Worm (Caenorhabditis elegans): Measurements from ENCODE around the gene F19B10.6.

The F19B10.6 gene

ce11 chrII:3663796-3664195 lies at the start of gene F19B10.6:
Gene F19B10.6 (minus strand): TSS chrII:3663896.
- no peak for TF ChIP-seq unc-62 (GFP tag; optimal IDR thresholded peaks at IDR 0.05)

- TF ChIP-seq unc-62 (GFP tag; optimal IDR thresholded peaks at IDR 0.05): no peak
Observed at ce11 chrII:3711047-3711446, 47.4 kb upstream of the F19B10.6 start, which contains the start of gene fbxc-53. Gene fbxc-53 (plus strand): TSS chrII:3711291.

- TF ChIP-seq unc-62 (GFP tag; optimal IDR thresholded peaks at IDR 0.05): no peak
Observed at ce11 chrII:3709255-3709654, 45.6 kb upstream of the F19B10.6 start, which contains the start of gene srx-110. Gene srx-110 (plus strand): TSS chrII:3709555.

DNA sequence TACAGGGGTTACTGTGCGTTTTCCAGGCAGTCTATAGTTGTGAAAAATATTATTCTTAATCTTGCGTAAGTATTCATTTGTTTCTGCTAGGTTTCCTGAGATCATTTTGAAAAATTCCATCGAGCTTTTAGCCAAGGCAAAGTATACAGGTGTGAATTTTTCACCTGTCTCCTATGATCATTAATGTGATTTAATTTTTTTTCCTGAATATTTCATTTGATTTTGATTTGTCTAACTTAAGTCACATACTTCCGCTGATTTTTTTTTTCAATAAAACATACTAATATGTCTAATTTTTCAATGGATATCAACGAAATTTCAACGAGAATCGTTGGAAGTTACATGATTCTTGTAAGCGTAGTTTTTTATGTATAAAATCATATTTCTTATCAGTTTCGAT lies 41.6 kb upstream of the F19B10.6 start, which contains the start of gene srx-108:
Gene srx-108, plus strand, starts transcription at position 301 of the 400 bp plus-strand sequence.
- no peak for TF ChIP-seq unc-62 (GFP tag; optimal IDR thresholded peaks at IDR 0.05)

DNA sequence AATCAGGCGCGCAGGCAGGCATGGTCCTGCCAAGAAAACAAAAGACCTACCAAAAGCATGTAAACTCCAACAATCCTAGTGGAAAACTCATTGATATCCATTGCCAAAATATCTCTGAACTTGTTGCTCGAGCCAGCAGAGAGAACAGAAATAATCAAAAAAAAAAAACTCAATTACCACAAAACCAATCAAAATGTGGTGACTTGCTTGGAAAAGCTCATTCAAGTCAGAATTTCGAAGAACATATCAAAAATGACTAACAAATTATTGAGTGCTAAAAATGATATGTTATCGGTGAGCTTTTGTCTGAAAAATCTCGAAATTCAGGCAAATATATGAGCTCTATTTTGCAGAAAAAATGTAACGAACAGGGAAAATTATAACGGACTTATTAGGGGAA lies 37.6 kb upstream of the F19B10.6 start, which contains the start of gene srx-105:
Gene srx-105, minus strand, starts transcription at position 101 of the 400 bp plus-strand sequence.
- TF ChIP-seq unc-62 (GFP tag; optimal IDR thresholded peaks at IDR 0.05): no peak

DNA sequence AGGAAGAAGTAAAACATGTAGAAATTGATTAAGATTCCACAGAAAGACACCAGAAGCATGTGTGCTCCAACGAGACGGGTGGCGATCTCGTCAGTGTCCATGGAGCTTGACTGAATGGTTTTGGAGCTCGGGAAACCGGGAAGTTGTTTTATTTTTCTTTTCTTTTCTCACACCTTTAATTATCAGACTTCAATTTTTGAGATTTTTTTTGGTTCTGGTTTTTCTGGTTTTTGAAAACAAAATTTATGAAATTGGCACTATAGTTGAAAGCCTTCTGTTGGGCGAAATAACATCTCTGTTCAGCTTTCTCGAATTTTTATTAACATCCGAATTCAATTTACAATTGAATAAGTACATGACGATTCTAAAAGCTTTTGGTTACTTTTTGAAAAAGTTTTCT lies 35.9 kb upstream of the F19B10.6 start, which contains the start of gene srx-104:
Gene srx-104, minus strand, starts transcription at position 101 of the 400 bp plus-strand sequence.
- TF ChIP-seq unc-62 (GFP tag; optimal IDR thresholded peaks at IDR 0.05): no peak

DNA sequence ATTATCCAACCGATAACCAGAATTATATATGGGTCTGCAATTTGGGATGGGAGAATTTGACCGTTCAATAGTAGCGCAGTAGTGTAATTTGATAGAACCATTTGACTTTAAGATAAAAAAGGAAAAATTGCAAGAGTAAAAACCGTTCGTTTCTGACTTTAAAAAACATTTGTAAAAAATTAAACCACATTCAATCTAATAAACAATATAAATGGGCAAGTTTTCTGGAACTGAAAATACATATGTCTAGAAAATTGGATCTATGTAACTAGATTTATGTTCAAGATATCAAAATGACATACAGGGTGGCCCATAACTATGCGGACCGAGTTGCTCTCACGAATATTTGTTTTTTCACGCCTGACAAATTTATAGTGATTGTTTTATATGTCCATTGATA lies 31.0 kb upstream of the F19B10.6 start, which contains the start of gene srx-102:
Gene srx-102, minus strand, starts transcription at position 101 of the 400 bp plus-strand sequence.
- TF ChIP-seq unc-62 (GFP tag; optimal IDR thresholded peaks at IDR 0.05): no peak

DNA sequence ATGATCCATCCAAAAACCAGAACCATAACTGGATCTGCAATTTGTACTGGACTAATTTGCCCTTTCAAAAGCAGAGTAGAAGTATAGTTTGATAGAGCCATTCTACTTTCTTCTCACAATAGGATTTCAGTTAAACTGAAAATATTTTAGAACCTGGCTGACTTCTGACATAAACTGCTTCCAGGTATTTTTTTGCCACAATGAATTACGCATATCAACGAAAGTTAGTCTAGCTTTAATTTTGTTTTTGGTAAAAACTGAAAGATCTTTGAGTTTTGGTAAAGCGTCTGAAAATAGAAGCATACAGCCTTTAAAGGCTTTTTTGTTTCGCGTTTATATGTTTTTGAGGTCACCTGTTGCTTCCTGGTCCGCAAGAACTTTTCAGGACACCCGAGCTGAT lies 26.9 kb upstream of the F19B10.6 start, which contains the start of gene srx-101:
Gene srx-101, minus strand, starts transcription at position 101 of the 400 bp plus-strand sequence.
- TF ChIP-seq unc-62 (GFP tag; optimal IDR thresholded peaks at IDR 0.05): no peak

DNA sequence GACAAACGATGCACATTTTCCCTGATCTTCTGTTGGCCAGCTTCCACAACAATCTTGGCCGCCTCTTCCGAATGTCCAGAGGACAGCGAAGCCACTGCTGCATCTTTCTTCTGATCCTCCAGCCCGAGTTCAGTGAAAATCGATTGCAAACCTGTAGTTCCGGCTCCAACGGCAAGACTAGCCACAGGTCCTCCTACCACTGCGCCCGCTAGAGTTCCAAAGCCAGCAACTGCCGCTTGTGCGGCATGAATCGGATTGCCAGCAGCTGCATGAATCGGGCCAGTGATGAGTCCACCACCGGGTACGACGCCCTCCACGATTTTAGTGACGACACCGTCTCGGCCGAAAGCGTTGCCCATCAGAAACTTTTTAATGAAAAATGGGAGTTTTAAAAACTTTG lies 24.6 kb upstream of the F19B10.6 start, which contains the start of gene ifas-1:
Gene ifas-1, minus strand, starts transcription at position 387 of the 400 bp plus-strand sequence.
- no peak for TF ChIP-seq unc-62 (GFP tag; optimal IDR thresholded peaks at IDR 0.05)

ce11 chrII:3684487-3685067 lies 20.9 kb upstream of the F19B10.6 start:
- TF ChIP-seq unc-62 (GFP tag; optimal IDR thresholded peaks at IDR 0.05): no peak

- TF ChIP-seq unc-62 (GFP tag; optimal IDR thresholded peaks at IDR 0.05): no peak
Observed at ce11 chrII:3682770-3683234, 19.1 kb upstream of the F19B10.6 start, which contains the start of gene F19B10.1. Gene F19B10.1 (plus strand): TSS chrII:3683184.

DNA sequence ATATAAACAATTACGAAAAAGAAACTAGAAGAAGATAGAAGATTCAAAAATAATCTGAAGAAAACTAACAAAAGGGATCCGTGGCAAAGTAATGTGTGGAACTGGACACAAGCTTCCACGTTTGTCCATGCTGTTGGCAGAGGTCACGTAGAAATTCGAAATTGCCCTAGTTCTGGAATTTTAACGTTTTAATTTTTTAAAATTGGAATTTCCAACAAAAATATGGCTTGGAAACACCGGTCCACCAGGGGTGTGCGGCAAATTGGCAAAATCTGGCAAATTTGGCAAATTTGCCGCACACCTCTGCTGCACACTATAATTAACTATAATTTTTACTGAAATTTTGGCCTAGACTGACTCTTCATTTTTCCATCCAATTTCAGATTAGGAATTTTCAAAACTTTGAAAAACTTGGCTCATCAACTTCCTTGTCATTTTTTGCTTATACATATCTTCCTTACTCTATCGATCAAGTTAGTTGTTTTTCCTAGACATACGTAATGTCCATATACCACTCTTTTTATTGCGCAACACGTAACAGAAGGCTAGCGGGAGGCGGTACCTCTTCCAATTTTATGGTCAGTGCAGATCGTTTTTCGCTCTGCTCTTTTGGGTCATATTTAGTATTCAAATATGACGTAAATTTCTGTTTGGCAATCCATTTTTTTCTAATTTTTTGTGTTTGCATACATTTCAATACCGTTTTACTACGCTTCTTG lies 17.8 kb upstream of the F19B10.6 start, which contains the start of gene F19B10.10:
Gene F19B10.10, minus strand, starts transcription at position 51 of the 719 bp plus-strand sequence.
- no peak for TF ChIP-seq unc-62 (GFP tag; optimal IDR thresholded peaks at IDR 0.05)

- no peak for TF ChIP-seq unc-62 (GFP tag; optimal IDR thresholded peaks at IDR 0.05)
Observed at ce11 chrII:3680366-3680765, 16.7 kb upstream of the F19B10.6 start.

DNA sequence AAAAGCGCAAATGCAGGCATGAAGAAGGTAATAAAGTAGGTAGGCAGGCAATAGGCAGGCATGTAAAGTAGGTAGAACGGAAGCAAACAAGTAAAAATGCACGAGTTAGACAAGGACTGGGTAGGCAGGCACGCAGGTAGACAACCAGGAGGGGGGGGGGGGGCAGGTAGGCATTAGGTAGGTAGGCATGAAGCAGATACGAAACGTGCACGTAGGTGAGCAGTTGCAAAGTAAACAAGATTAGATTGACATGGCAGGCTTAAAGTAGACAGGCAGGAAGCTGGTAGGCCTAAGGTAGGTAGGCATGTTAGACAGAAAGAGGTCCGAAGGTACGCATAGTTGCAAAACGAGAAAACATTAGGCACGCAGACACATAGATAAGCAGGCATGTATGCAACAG lies 15.3 kb upstream of the F19B10.6 start:
- no peak for TF ChIP-seq unc-62 (GFP tag; optimal IDR thresholded peaks at IDR 0.05)

ce11 chrII:3675176-3675575 lies 11.5 kb upstream of the F19B10.6 start, which contains the start of gene F19B10.2:
Gene F19B10.2 (plus strand): TSS chrII:3675476.
- TF ChIP-seq unc-62 (GFP tag; optimal IDR thresholded peaks at IDR 0.05): no peak

ce11 chrII:3673493-3673892 lies 9.8 kb upstream of the F19B10.6 start, which contains the start of gene sea-1:
Gene sea-1 (minus strand): TSS chrII:3673593.
- no peak for TF ChIP-seq unc-62 (GFP tag; optimal IDR thresholded peaks at IDR 0.05)
